Worm (Caenorhabditis elegans): ENCODE measurements around the gene K08H10.10.
A peak's percentile ranks its signal among the peaks of the same experiment; 100 is the strongest.

K08H10.10 gene

DNA sequence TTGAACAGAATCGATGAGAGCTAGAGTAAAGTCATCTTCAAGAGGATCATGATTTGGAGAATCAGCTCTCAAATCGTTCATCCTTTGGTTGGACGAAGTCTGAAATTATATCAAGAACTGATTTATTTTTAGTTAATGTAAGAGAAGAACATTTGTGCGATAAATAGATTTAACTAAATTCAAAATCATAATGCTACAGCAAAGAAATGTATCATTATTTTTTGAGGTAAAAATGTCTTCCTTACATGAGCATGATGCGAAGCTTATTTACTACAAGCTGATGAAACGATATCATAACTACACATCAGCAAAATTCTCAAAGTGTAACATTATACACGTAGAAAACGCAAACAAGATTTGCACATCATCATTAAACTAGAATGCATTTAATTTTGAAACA is 38.5 kb upstream of the K08H10.10 start, which contains the start of gene madf-4:
Gene madf-4, minus strand, starts transcription at position 101 of the 400 bp plus-strand sequence.
- TF ChIP-seq ceh-31 (tag; optimal IDR thresholded peaks at IDR 0.05): no peak
- no peak for TF ChIP-seq hlh-8 (tag; optimal IDR thresholded peaks at IDR 0.05)
- no peak for TF ChIP-seq nfya-1 (tag; optimal IDR thresholded peaks at IDR 0.05)
- TF ChIP-seq lin-11 (tag; optimal IDR thresholded peaks at IDR 0.05): no peak
- no peak for TF ChIP-seq sdc-2 (tag; optimal IDR thresholded peaks at IDR 0.05)
- TF ChIP-seq elt-2 (tag; optimal IDR thresholded peaks at IDR 0.05): no peak
- no peak for TF ChIP-seq ceh-2 (tag; optimal IDR thresholded peaks at IDR 0.05)
- no peak for TF ChIP-seq odd-2 (tag; optimal IDR thresholded peaks at IDR 0.05)
- TF ChIP-seq elt-4 (tag; optimal IDR thresholded peaks at IDR 0.05): no peak
- no peak for TF ChIP-seq che-1 (tag; optimal IDR thresholded peaks at IDR 0.05)
- no peak for TF ChIP-seq ceh-9 (tag; optimal IDR thresholded peaks at IDR 0.05)
- no peak for TF ChIP-seq hlh-30 (tag; optimal IDR thresholded peaks at IDR 0.05; ENCODE audit: insufficient read depth)
- TF ChIP-seq gmeb-2 (tag; optimal IDR thresholded peaks at IDR 0.05): no peak
- TF ChIP-seq nhr-232 (tag; optimal IDR thresholded peaks at IDR 0.05): no peak

DNA sequence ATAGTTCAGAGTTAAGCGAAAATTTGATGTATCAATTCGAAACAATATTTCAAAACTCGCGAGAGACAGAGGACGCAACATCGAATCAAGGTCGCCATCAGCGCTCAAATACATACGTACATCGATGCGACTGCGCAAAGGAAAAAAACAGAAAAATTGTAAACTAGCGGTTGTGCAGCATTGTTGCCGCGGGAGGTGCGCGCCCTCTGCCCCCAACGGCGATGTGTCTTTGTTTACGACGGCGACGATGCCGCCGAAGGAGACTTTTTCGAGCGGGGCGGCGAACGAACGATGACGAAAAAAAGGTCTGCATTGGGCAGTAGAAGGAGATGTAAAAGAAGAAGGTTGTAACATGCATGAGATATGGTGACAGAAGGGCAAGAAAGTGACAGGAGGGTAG is 37.9 kb upstream of the K08H10.10 start:
- TF ChIP-seq unc-3 (GFP tag; conservative IDR thresholded peaks at IDR 0.05) (no peak), unc-3 (tag; optimal IDR thresholded peaks at IDR 0.05) (no peak), ahr-1 (tag; optimal IDR thresholded peaks at IDR 0.05) (no peak), C38D4.7 (GFP tag; optimal IDR thresholded peaks at IDR 0.05) (no peak), pha-4 (tag; optimal IDR thresholded peaks at IDR 0.05) (no peak), hlh-15 (tag; optimal IDR thresholded peaks at IDR 0.05) (no peak), fax-1 (tag; optimal IDR thresholded peaks at IDR 0.05) (no peak), eyg-1 (tag; optimal IDR thresholded peaks at IDR 0.05) (no peak), sox-2 (GFP tag; IDR thresholded peaks at IDR 0.05) (no peak), ceh-30 (tag; optimal IDR thresholded peaks at IDR 0.05) (no peak), nfya-1 (tag; optimal IDR thresholded peaks at IDR 0.05) (no peak), ceh-19 (GFP tag; optimal IDR thresholded peaks at IDR 0.05) (no peak), hlh-30 (tag; optimal IDR thresholded peaks at IDR 0.05; ENCODE audit: insufficient read depth) (no peak)

DNA sequence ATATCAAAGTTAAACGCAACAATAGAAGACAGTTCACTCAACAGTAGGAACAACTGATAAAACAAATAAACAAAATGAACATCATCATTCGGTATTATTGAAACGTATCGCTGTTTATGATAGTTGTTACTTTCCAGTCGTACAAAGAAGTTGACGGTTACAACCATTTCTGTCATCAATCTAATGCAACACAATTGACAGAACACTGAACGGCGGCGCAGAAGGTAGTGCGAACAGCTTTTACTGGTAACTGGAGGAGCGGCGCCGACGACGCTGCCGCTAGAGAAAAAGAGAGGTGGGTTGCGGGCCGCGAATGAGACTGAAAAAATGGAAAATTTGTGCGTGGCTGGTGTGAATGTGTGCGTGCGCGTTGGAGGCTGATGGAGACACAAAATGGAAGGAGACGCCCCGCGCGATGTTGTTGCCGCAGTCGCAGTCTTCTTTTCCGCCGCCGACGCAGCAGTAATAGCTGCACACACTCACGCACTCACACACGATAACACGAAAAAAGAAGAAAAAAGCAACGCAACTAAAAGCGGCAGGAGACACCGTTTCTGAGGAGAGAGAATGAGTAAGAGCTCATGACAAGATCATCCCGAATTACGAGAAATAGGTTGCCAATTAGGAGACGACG is 36.6 kb upstream of the K08H10.10 start:
- TF ChIP-seq sox-2 (GFP tag; IDR thresholded peaks at IDR 0.05): no peak
- no peak for TF ChIP-seq odd-2 (tag; optimal IDR thresholded peaks at IDR 0.05)
- TF ChIP-seq ceh-14 (tag; optimal IDR thresholded peaks at IDR 0.05): peak; percentile 26
- TF ChIP-seq ttx-3 (tag; optimal IDR thresholded peaks at IDR 0.05): no peak
- TF ChIP-seq elt-2 (tag; optimal IDR thresholded peaks at IDR 0.05): no peak
- no peak for TF ChIP-seq lin-11 (tag; optimal IDR thresholded peaks at IDR 0.05)
- no peak for TF ChIP-seq nfya-1 (tag; optimal IDR thresholded peaks at IDR 0.05)
- TF ChIP-seq dve-1 (tag; optimal IDR thresholded peaks at IDR 0.05): no peak
- TF ChIP-seq syd-9 (tag; optimal IDR thresholded peaks at IDR 0.05): no peak
- no peak for TF ChIP-seq pat-9 (tag; optimal IDR thresholded peaks at IDR 0.05)
- TF ChIP-seq hlh-6 (tag; optimal IDR thresholded peaks at IDR 0.05): peak; percentile 48
- TF ChIP-seq nhr-11 (tag; optimal IDR thresholded peaks at IDR 0.05): no peak
- no peak for TF ChIP-seq gmeb-2 (tag; optimal IDR thresholded peaks at IDR 0.05)
- TF ChIP-seq npax-4 (tag; optimal IDR thresholded peaks at IDR 0.05): no peak
- TF ChIP-seq pha-2 (tag; optimal IDR thresholded peaks at IDR 0.05): no peak
- no peak for TF ChIP-seq ceh-48 (tag; optimal IDR thresholded peaks at IDR 0.05)
- no peak for TF ChIP-seq ets-4 (tag; optimal IDR thresholded peaks at IDR 0.05)
- no peak for TF ChIP-seq pqm-1 (tag; optimal IDR thresholded peaks at IDR 0.05)
- peak; percentile 16 for TF ChIP-seq ref-2 (tag; optimal IDR thresholded peaks at IDR 0.05)
- no peak for TF ChIP-seq ceh-18 (tag; optimal IDR thresholded peaks at IDR 0.05)
- no peak for TF ChIP-seq K09A11.1 (tag; optimal IDR thresholded peaks at IDR 0.05; ENCODE audit: insufficient read depth)
- no peak for TF ChIP-seq tbx-2 (tag; optimal IDR thresholded peaks at IDR 0.05)
- TF ChIP-seq unc-42 (tag; optimal IDR thresholded peaks at IDR 0.05): peak; percentile 21
- TF ChIP-seq ama-1 (optimal IDR thresholded peaks at IDR 0.05): no peak
- TF ChIP-seq sdc-2 (tag; optimal IDR thresholded peaks at IDR 0.05): no peak
- no peak for TF ChIP-seq C38D4.7 (GFP tag; optimal IDR thresholded peaks at IDR 0.05)
- TF ChIP-seq ceh-24 (tag; optimal IDR thresholded peaks at IDR 0.05): no peak
- TF ChIP-seq ceh-31 (tag; optimal IDR thresholded peaks at IDR 0.05): peak; percentile 28

Measured in whole organism, late embryonic.